Fruit fly (Drosophila melanogaster): Measurements from ENCODE around the gene Anp.
A peak's percentile ranks its signal among the peaks of the same experiment; 100 is the strongest.

Gene Anp

dm6 chr3R:30258298-30258990, 48.7 kb downstream of the Anp start:
- TF ChIP-seq odd (GFP tag; optimal IDR thresholded peaks at IDR 0.05): no peak
- TF ChIP-seq bab2 (GFP tag; optimal IDR thresholded peaks at IDR 0.05): no peak
- TF ChIP-seq nom (GFP tag; optimal IDR thresholded peaks at IDR 0.05): peak; percentile 72
- TF ChIP-seq CG14441 (GFP tag; IDR thresholded peaks at IDR 0.05): no peak
- no peak for TF ChIP-seq CG6765 (GFP tag; optimal IDR thresholded peaks at IDR 0.05)
- no peak for TF ChIP-seq psq (GFP tag; optimal IDR thresholded peaks at IDR 0.05)
- peak; percentile 77 for TF ChIP-seq lbe (GFP tag; optimal IDR thresholded peaks at IDR 0.05)
- no peak for TF ChIP-seq CG12659 (GFP tag; optimal IDR thresholded peaks at IDR 0.05)
- no peak for TF ChIP-seq Doc2 (GFP tag; IDR thresholded peaks at IDR 0.05)
- TF ChIP-seq fru (optimal IDR thresholded peaks at IDR 0.05): no peak
- no peak for TF ChIP-seq sug (tag; optimal IDR thresholded peaks at IDR 0.05)
- no peak for TF ChIP-seq dm (GFP tag; optimal IDR thresholded peaks at IDR 0.05)
- no peak for TF ChIP-seq pfk (GFP tag; optimal IDR thresholded peaks at IDR 0.05)
- no peak for TF ChIP-seq CG4707 (GFP tag; optimal IDR thresholded peaks at IDR 0.05)
- TF ChIP-seq Antp (GFP tag; optimal IDR thresholded peaks at IDR 0.05): no peak
- TF ChIP-seq Ravus (GFP tag; IDR thresholded peaks at IDR 0.05): no peak
- peak in 1 of 2 experiments; percentile 57 for TF ChIP-seq bsh (GFP tag; optimal IDR thresholded peaks at IDR 0.05)
- TF ChIP-seq Dip3 (GFP tag; optimal IDR thresholded peaks at IDR 0.05): no peak
- no peak for TF ChIP-seq Ptx1 (GFP tag; IDR thresholded peaks at IDR 0.05)
- TF ChIP-seq peb (GFP tag; IDR thresholded peaks at IDR 0.05): no peak
- TF ChIP-seq CG9817 (tag; optimal IDR thresholded peaks at IDR 0.05): no peak
- TF ChIP-seq CG17361 (GFP tag; IDR thresholded peaks at IDR 0.05): no peak
- no peak for TF ChIP-seq CG2889 (GFP tag; IDR thresholded peaks at IDR 0.05)
- TF ChIP-seq CG34422 (GFP tag; IDR thresholded peaks at IDR 0.05): no peak
- no peak for TF ChIP-seq ara (GFP tag; IDR thresholded peaks at IDR 0.05)
- peak; percentile 58 for TF ChIP-seq Drgx (GFP tag; IDR thresholded peaks at IDR 0.05)
- TF ChIP-seq CG8765 (GFP tag; IDR thresholded peaks at IDR 0.05): no peak
- TF ChIP-seq MTF-1 (GFP tag; optimal IDR thresholded peaks at IDR 0.05; ENCODE audit: borderline replicate concordance): no peak
- no peak for TF ChIP-seq CG30431 (GFP tag; optimal IDR thresholded peaks at IDR 0.05)
- no peak for TF ChIP-seq CG1602 (GFP tag; optimal IDR thresholded peaks at IDR 0.05)
- TF ChIP-seq CG13775 (GFP tag; optimal IDR thresholded peaks at IDR 0.05): no peak
- TF ChIP-seq cg (GFP tag; optimal IDR thresholded peaks at IDR 0.05): no peak
- TF ChIP-seq vvl (GFP tag; IDR thresholded peaks at IDR 0.05): no peak
- TF ChIP-seq D (optimal IDR thresholded peaks at IDR 0.05): no peak
- no peak for TF ChIP-seq D (GFP tag; optimal IDR thresholded peaks at IDR 0.05)
- TF ChIP-seq Side (GFP tag; optimal IDR thresholded peaks at IDR 0.05): no peak
- no peak for TF ChIP-seq bbx (GFP tag; IDR thresholded peaks at IDR 0.05; ENCODE audit: partially characterized antibody)
- peak; percentile 72 for TF ChIP-seq corto (GFP tag; optimal IDR thresholded peaks at IDR 0.05)

DNA sequence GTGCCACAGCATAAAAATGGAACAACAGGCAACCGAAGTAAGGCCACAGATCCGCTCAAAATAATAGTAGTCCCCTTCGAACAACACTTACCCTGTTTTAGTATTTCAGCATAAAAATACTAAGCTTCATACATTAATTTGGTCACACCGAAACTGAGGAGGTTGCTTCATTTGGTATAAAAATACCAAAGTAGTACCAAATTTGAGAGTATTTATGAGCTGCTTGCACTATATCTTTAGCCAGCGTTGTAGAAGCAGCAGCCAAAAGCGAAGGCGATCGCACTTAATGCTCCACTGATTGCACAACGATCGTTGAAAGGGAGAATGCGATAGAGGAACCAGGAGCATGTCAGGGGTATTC, 49.2 kb downstream of the Anp start:
- TF ChIP-seq odd (GFP tag; optimal IDR thresholded peaks at IDR 0.05): no peak
- TF ChIP-seq nom (GFP tag; optimal IDR thresholded peaks at IDR 0.05): peak; percentile 75
- TF ChIP-seq CG30403 (GFP tag; optimal IDR thresholded peaks at IDR 0.05): no peak
- TF ChIP-seq CG16779 (GFP tag; IDR thresholded peaks at IDR 0.05): no peak
- TF ChIP-seq Med (GFP tag): peak; percentile 36
- TF ChIP-seq Gsc (GFP tag; IDR thresholded peaks at IDR 0.05): no peak
- no peak for TF ChIP-seq ATbp (GFP tag; optimal IDR thresholded peaks at IDR 0.05)
- TF ChIP-seq Sox100B (GFP tag; optimal IDR thresholded peaks at IDR 0.05): no peak
- peak; percentile 61 for TF ChIP-seq Drgx (GFP tag; IDR thresholded peaks at IDR 0.05)
- TF ChIP-seq slp2 (GFP tag; optimal IDR thresholded peaks at IDR 0.05): no peak
- no peak for TF ChIP-seq sisA (GFP tag; IDR thresholded peaks at IDR 0.05)
- TF ChIP-seq CG10267 (tag; optimal IDR thresholded peaks at IDR 0.05): no peak
- no peak for TF ChIP-seq trem (tag; optimal IDR thresholded peaks at IDR 0.05)
- peak; percentile 92 for TF ChIP-seq lbe (GFP tag; optimal IDR thresholded peaks at IDR 0.05)
- peak; percentile 94 for TF ChIP-seq corto (GFP tag; optimal IDR thresholded peaks at IDR 0.05)
- peak; percentile 63 for TF ChIP-seq Ets65A (GFP tag)
- no peak for TF ChIP-seq CG7556 (GFP tag; optimal IDR thresholded peaks at IDR 0.05)
- peak in 1 of 2 experiments; percentile 90 for TF ChIP-seq bsh (GFP tag; optimal IDR thresholded peaks at IDR 0.05)
- no peak for TF ChIP-seq schlank (tag; optimal IDR thresholded peaks at IDR 0.05)
- no peak for TF ChIP-seq HLH54F (GFP tag; optimal IDR thresholded peaks at IDR 0.05)
- TF ChIP-seq stwl (tag; optimal IDR thresholded peaks at IDR 0.05): peak; percentile 99
